Fruit fly (Drosophila melanogaster): Measurements from ENCODE around the gene mura.

mura gene

DNA sequence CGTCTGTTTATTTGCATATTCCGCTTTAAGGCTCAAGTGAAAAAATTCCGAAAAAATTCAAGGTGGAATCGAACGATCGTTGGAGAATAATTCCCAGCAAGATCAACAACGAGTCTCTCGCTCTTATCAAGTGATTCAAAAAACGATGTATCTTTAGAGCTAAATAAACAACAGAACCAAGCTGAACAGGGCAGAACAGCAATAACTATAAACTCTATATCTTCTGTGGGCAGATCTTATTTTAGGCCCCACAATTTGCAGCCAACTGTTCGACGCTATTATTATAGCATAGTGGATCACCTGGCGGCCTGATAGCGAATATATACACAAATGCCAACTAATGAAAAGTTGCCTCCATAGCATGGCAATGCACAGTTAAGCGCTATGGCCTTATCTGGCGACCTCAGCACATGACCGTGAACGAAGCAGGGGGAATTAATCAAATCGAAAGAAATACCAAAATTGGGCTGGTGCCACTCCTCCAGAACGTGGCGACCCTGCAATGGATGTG lies 22.2 kb downstream of the mura start (continued):
- TF ChIP-seq CG17612 (GFP tag; IDR thresholded peaks at IDR 0.05) (no peak), az2 (GFP tag; optimal IDR thresholded peaks at IDR 0.05) (no peak), gro (GFP tag; optimal IDR thresholded peaks at IDR 0.05) (no peak), danr (GFP tag; IDR thresholded peaks at IDR 0.05) (no peak), Hmx (GFP tag; optimal IDR thresholded peaks at IDR 0.05) (no peak), Mes4 (GFP tag; optimal IDR thresholded peaks at IDR 0.05) (no peak), Dip3 (GFP tag; optimal IDR thresholded peaks at IDR 0.05) (no peak), Lhr (GFP tag; optimal IDR thresholded peaks at IDR 0.05) (no peak), CG11093 (GFP tag; IDR thresholded peaks at IDR 0.05) (no peak), lbe (GFP tag; optimal IDR thresholded peaks at IDR 0.05) (no peak), wor (GFP tag; IDR thresholded peaks at IDR 0.05) (no peak), ftz-f1 (GFP tag; optimal IDR thresholded peaks at IDR 0.05) (peak; percentile 93), shn (GFP tag; optimal IDR thresholded peaks at IDR 0.05) (no peak), CG7963 (GFP tag; IDR thresholded peaks at IDR 0.05; ENCODE audit: partially characterized antibody) (no peak), dimm (GFP tag; IDR thresholded peaks at IDR 0.05) (no peak), CG10565 (GFP tag; optimal IDR thresholded peaks at IDR 0.05) (no peak), Dek (tag; optimal IDR thresholded peaks at IDR 0.05) (no peak), CG14050 (GFP tag; IDR thresholded peaks at IDR 0.05) (no peak), dan (GFP tag; IDR thresholded peaks at IDR 0.05) (no peak), fru (optimal IDR thresholded peaks at IDR 0.05) (no peak), nom (GFP tag; optimal IDR thresholded peaks at IDR 0.05) (no peak), row (GFP tag; IDR thresholded peaks at IDR 0.05) (no peak), ewg (GFP tag; optimal IDR thresholded peaks at IDR 0.05) (no peak), sr (GFP tag; IDR thresholded peaks at IDR 0.05) (no peak), MBD-R2 (GFP tag; IDR thresholded peaks at IDR 0.05) (no peak), Fer1 (GFP tag; optimal IDR thresholded peaks at IDR 0.05) (peak; percentile 19), CG6765 (GFP tag; optimal IDR thresholded peaks at IDR 0.05) (no peak), CG6854 (GFP tag; optimal IDR thresholded peaks at IDR 0.05) (peak; percentile 17), Adf1 (GFP tag; IDR thresholded peaks at IDR 0.05) (no peak), Mrtf (GFP tag; IDR thresholded peaks at IDR 0.05) (no peak), klu (GFP tag; IDR thresholded peaks at IDR 0.05) (no peak), h (optimal IDR thresholded peaks at IDR 0.05) (no peak), Nf-YA (GFP tag; IDR thresholded peaks at IDR 0.05) (no peak), kni (GFP tag; optimal IDR thresholded peaks at IDR 0.05) (no peak), CG9727 (GFP tag; optimal IDR thresholded peaks at IDR 0.05) (no peak), Optix (GFP tag; IDR thresholded peaks at IDR 0.05) (no peak), usp (GFP tag; optimal IDR thresholded peaks at IDR 0.05) (no peak), ab (GFP tag; optimal IDR thresholded peaks at IDR 0.05) (no peak), CG4404 (GFP tag; IDR thresholded peaks at IDR 0.05) (no peak), CG12104 (GFP tag; optimal IDR thresholded peaks at IDR 0.05) (no peak), Asciz (GFP tag; optimal IDR thresholded peaks at IDR 0.05) (no peak), twi (tag; optimal IDR thresholded peaks at IDR 0.05) (no peak), CG15073 (GFP tag; optimal IDR thresholded peaks at IDR 0.05) (no peak), Bgb (GFP tag; IDR thresholded peaks at IDR 0.05; ENCODE audit: partially characterized antibody) (no peak), CG8281 (tag; optimal IDR thresholded peaks at IDR 0.05) (no peak), NfI (GFP tag; optimal IDR thresholded peaks at IDR 0.05) (no peak), HLHmδ (GFP tag; optimal IDR thresholded peaks at IDR 0.05) (no peak), chinmo (GFP tag; IDR thresholded peaks at IDR 0.05; ENCODE audit: partially characterized antibody) (peak; percentile 82; the same call in 2 of the 4 replicates), Drgx (GFP tag; IDR thresholded peaks at IDR 0.05) (no peak), CG42726 (GFP tag; IDR thresholded peaks at IDR 0.05; ENCODE audit: partially characterized antibody) (no peak), lola (GFP tag; optimal IDR thresholded peaks at IDR 0.05) (no peak), E2f1 (GFP tag; IDR thresholded peaks at IDR 0.05) (no peak), tin (GFP tag; optimal IDR thresholded peaks at IDR 0.05) (no peak)
